Fruit fly (Drosophila melanogaster) whole organism, embryonic: ENCODE measurements around the gene Rab40.

Experiments
- CG11085 ChIP-seq: fragments of 200-800 bp; sonication (Bioruptor generic); IDR thresholded peaks from 2 replicates; pipeline ENCODE4 v1.3.6; 2022; ENCODE audit warnings: missing biosample characterization, missing genetic modification characterization
- CG13894 ChIP-seq: fragments of 200-800 bp; sonication (Bioruptor generic); optimal IDR thresholded peaks from 3 replicates; lab custom pipeline; 2018; ENCODE audit warnings: missing biosample characterization, mild to moderate bottlenecking, missing genetic modification characterization, moderate library complexity
- CG16863 ChIP-seq: fragments of 200-800 bp; sonication (Bioruptor generic); optimal IDR thresholded peaks from 3 replicates; lab custom pipeline; 2016; ENCODE audit warnings: missing biosample characterization, missing genetic modification characterization
- CG3163 ChIP-seq: fragments of 200-800 bp; sonication (Bioruptor generic); optimal IDR thresholded peaks from 3 replicates; lab custom pipeline; 2016; ENCODE audit warnings: missing biosample characterization, missing genetic modification characterization
- CG32532 ChIP-seq: fragments of 200-800 bp; sonication (Bioruptor generic); IDR thresholded peaks from 2 replicates; pipeline ENCODE4 v1.3.6; 2022; ENCODE audit warnings: missing biosample characterization, missing genetic modification characterization
- CG32772 ChIP-seq: fragments of 200-800 bp; sonication (Bioruptor generic); IDR thresholded peaks from 2 replicates; pipeline ENCODE4 v1.3.6; 2022; ENCODE audit warnings: missing biosample characterization, missing genetic modification characterization
- CG34376 ChIP-seq: fragments of 200-800 bp; sonication (Bioruptor generic); optimal IDR thresholded peaks from 2 replicates; lab custom pipeline; 2018; ENCODE audit warnings: missing biosample characterization, mild to moderate bottlenecking, missing genetic modification characterization
- CG3726 ChIP-seq: fragments of 200-800 bp; sonication (Bioruptor generic); IDR thresholded peaks from 3 replicates; pipeline ENCODE4, ENCODE4 v1.3.6; 2022; ENCODE audit warnings: missing biosample characterization, missing genetic modification characterization
- CG3995 ChIP-seq: fragments of 200-800 bp; sonication (Bioruptor generic); optimal IDR thresholded peaks from 3 replicates; lab custom pipeline; 2016; ENCODE audit warnings: missing biosample characterization, missing genetic modification characterization
- CG4707 ChIP-seq: fragments of 200-800 bp; sonication (Bioruptor generic); optimal IDR thresholded peaks from 2 replicates; lab custom pipeline; 2018; ENCODE audit warnings: missing biosample characterization, mild to moderate bottlenecking, missing genetic modification characterization, moderate library complexity
- CG6272 ChIP-seq: fragments of 200-800 bp; sonication (Bioruptor generic); IDR thresholded peaks from 2 replicates; pipeline ENCODE4 v1.3.6; 2022; ENCODE audit warnings: missing biosample characterization, missing genetic modification characterization
- CG6689 ChIP-seq: fragments of 200-800 bp; sonication (Bioruptor generic); IDR thresholded peaks from 2 replicates; pipeline ENCODE4 v1.3.6; 2022; ENCODE audit warnings: missing biosample characterization, missing genetic modification characterization
- CG7357 ChIP-seq: fragments of 200-800 bp; sonication (Bioruptor generic); IDR thresholded peaks from 3 replicates; pipeline ENCODE4 v1.3.6; 2022; ENCODE audit warnings: missing biosample characterization, missing genetic modification characterization
- CG7839 ChIP-seq: fragments of 200-800 bp; sonication (Bioruptor generic); optimal IDR thresholded peaks from 3 replicates; lab custom pipeline; 2018; ENCODE audit warnings: missing biosample characterization, mild to moderate bottlenecking, missing genetic modification characterization, moderate library complexity
- CTCF ChIP-seq: fragments of 200-800 bp; sonication (Bioruptor generic); optimal IDR thresholded peaks from 2 replicates; lab custom pipeline; 2017; ENCODE audit warnings: missing biosample characterization, mild to moderate bottlenecking, missing genetic modification characterization, moderate library complexity
- Dbx ChIP-seq: fragments of 200-800 bp; sonication (Bioruptor generic); IDR thresholded peaks from 3 replicates; pipeline ENCODE4 v1.3.6; 2022; ENCODE audit warnings: missing biosample characterization, missing genetic modification characterization
- Dp ChIP-seq: fragments of 200-800 bp; sonication (Bioruptor generic); optimal IDR thresholded peaks from 2 replicates; lab custom pipeline; 2018; ENCODE audit warnings: missing biosample characterization, mild to moderate bottlenecking, missing genetic modification characterization, moderate library complexity
- Dref ChIP-seq: fragments of 200-800 bp; sonication (Bioruptor generic); IDR thresholded peaks from 2 replicates; pipeline ENCODE4 v1.3.6; 2022; ENCODE audit warnings: missing biosample characterization, missing genetic modification characterization
- E2f1 ChIP-seq: fragments of 200-800 bp; sonication (Bioruptor generic); IDR thresholded peaks from 2 replicates; pipeline ENCODE4 v1.3.6; 2022; ENCODE audit warnings: missing biosample characterization, missing genetic modification characterization
- GATAe ChIP-seq: fragments of 200-800 bp; sonication (Bioruptor generic); conservative IDR thresholded peaks from 2 replicates; pipeline ENCODE4 v1.3.6; 2022; ENCODE audit warnings: missing biosample characterization, missing genetic modification characterization
- Gsc ChIP-seq: fragments of 200-800 bp; sonication (Bioruptor generic); IDR thresholded peaks from 2 replicates; pipeline ENCODE4 v1.3.6; 2022; ENCODE audit warnings: missing biosample characterization, missing genetic modification characterization
- Gug ChIP-seq: fragments of 200-800 bp; sonication (Bioruptor generic); IDR thresholded peaks from 4 replicates; pipeline ENCODE4 v1.3.6; 2022; ENCODE audit warnings: missing biosample characterization, missing genetic modification characterization
- HHEX ChIP-seq: fragments of 200-800 bp; sonication (Bioruptor generic); optimal IDR thresholded peaks from 3 replicates; lab custom pipeline; 2017; ENCODE audit warnings: missing biosample characterization, mild to moderate bottlenecking, missing genetic modification characterization, missing genetic modification reagents
- HmgD ChIP-seq: fragments of 200-800 bp; sonication (Bioruptor generic); optimal IDR thresholded peaks from 3 replicates; lab custom pipeline; 2016; ENCODE audit warnings: missing biosample characterization, missing genetic modification characterization
- HmgZ ChIP-seq: fragments of 200-800 bp; sonication (Bioruptor generic); optimal IDR thresholded peaks from 2 replicates; lab custom pipeline; 2018; ENCODE audit warnings: missing biosample characterization, mild to moderate bottlenecking, missing genetic modification characterization
- Hmx ChIP-seq: fragments of 200-800 bp; sonication (Bioruptor generic); optimal IDR thresholded peaks from 2 replicates; lab custom pipeline; 2016; ENCODE audit warnings: missing biosample characterization, missing genetic modification characterization
- Med ChIP-seq: fragments of 200-800 bp; sonication (Bioruptor generic); peaks from one replicate; lab custom pipeline; 2016; ENCODE audit warnings: missing biosample characterization, missing genetic modification characterization, mild to moderate bottlenecking, inconsistent platforms, moderate library complexity
- Neu2 ChIP-seq: fragments of 200-800 bp; sonication (Bioruptor generic); optimal IDR thresholded peaks from 3 replicates; lab custom pipeline; 2016; ENCODE audit warnings: missing biosample characterization, missing genetic modification characterization, borderline replicate concordance
- Nf-YC ChIP-seq: fragments of 200-800 bp; optimal IDR thresholded peaks from 3 replicates; lab custom pipeline; 2019; ENCODE audit warnings: missing biosample characterization, mild to moderate bottlenecking, missing genetic modification characterization, moderate library complexity
- Oaz ChIP-seq: fragments of 200-800 bp; sonication (Bioruptor generic); IDR thresholded peaks from 2 replicates; pipeline ENCODE4 v1.3.6; 2022; ENCODE audit warnings: missing biosample characterization, missing genetic modification characterization
- Opbp ChIP-seq: fragments of 200-800 bp; sonication (Bioruptor generic); IDR thresholded peaks from 3 replicates; pipeline ENCODE4 v1.3.6; 2022; ENCODE audit warnings: missing biosample characterization, missing genetic modification characterization; ENCODE audit not compliant: partially characterized antibody
- PHDP ChIP-seq: fragments of 200-800 bp; sonication (Bioruptor generic); optimal IDR thresholded peaks from 3 replicates; lab custom pipeline; 2018; ENCODE audit warnings: missing biosample characterization, mild to moderate bottlenecking, missing genetic modification characterization, moderate library complexity
- Pdp1 ChIP-seq, 2 experiments: fragments of 200-800 bp; sonication (Bioruptor generic); optimal IDR thresholded peaks; 3 replicates each; lab custom pipeline; 2016; ENCODE audit warnings: missing biosample characterization in 2 of 2, missing genetic modification characterization in 2 of 2, mild to moderate bottlenecking in 1 of 2, moderate library complexity in 1 of 2
- aop ChIP-seq: fragments of 200-800 bp; sonication (Bioruptor generic); IDR thresholded peaks from 2 replicates; pipeline ENCODE4 v1.3.6; 2022; ENCODE audit warnings: missing biosample characterization, missing genetic modification characterization
- ap ChIP-seq: fragments of 200-800 bp; sonication (Bioruptor generic); IDR thresholded peaks from 2 replicates; pipeline ENCODE4 v1.3.6; 2022; ENCODE audit warnings: missing biosample characterization, missing genetic modification characterization
- btn ChIP-seq: fragments of 200-800 bp; sonication (Bioruptor generic); optimal IDR thresholded peaks from 2 replicates; lab custom pipeline; 2016; ENCODE audit warnings: missing biosample characterization, missing genetic modification characterization
- chn ChIP-seq: fragments of 200-800 bp; sonication (Bioruptor generic); optimal IDR thresholded peaks from 2 replicates; lab custom pipeline; 2016; ENCODE audit warnings: missing biosample characterization, missing genetic modification characterization
- eyg ChIP-seq: fragments of 200-800 bp; sonication (Bioruptor generic); optimal IDR thresholded peaks from 3 replicates; lab custom pipeline; 2016; ENCODE audit warnings: missing biosample characterization, missing genetic modification characterization
- fu2 ChIP-seq: fragments of 200-800 bp; sonication (Bioruptor generic); optimal IDR thresholded peaks from 2 replicates; lab custom pipeline; 2016; ENCODE audit warnings: missing biosample characterization, missing genetic modification characterization
- ken ChIP-seq: fragments of 200-800 bp; sonication (Bioruptor generic); IDR thresholded peaks from 3 replicates; pipeline ENCODE4 v1.3.6; 2022; ENCODE audit warnings: missing biosample characterization, missing genetic modification characterization
- lab ChIP-seq: fragments of 200-800 bp; sonication (Bioruptor generic); optimal IDR thresholded peaks from 3 replicates; lab custom pipeline; 2017; ENCODE audit warnings: missing biosample characterization, missing genetic modification characterization, mild to moderate bottlenecking, moderate library complexity, missing genetic modification reagents
- lbe ChIP-seq: fragments of 200-800 bp; sonication (Bioruptor generic); optimal IDR thresholded peaks from 2 replicates; lab custom pipeline; 2016; ENCODE audit warnings: missing biosample characterization, mild to moderate bottlenecking, missing genetic modification characterization
- org-1 ChIP-seq: fragments of 200-800 bp; sonication (Bioruptor generic); optimal IDR thresholded peaks from 2 replicates; lab custom pipeline; 2017; ENCODE audit warnings: missing biosample characterization, missing genetic modification characterization
- prd ChIP-seq, 3 experiments: fragments of >200 bp in 2 of 3; fragments of 200-800 bp in 1 of 3; sonication (Bioruptor generic) in 1 of 3; optimal IDR thresholded peaks in 2 of 3; IDR thresholded peaks in 1 of 3; 2 replicates in 2 of 3; 3 replicates in 1 of 3; pipeline versions ENCODE4 v1.3.6 to Lab custom; 2017 to 2022; ENCODE audit warnings: missing biosample characterization in 1 of 3, missing genetic modification characterization in 1 of 3
- sd ChIP-seq: fragments of 200-800 bp; sonication (Bioruptor generic); optimal IDR thresholded peaks from 3 replicates; lab custom pipeline; 2018; ENCODE audit warnings: missing biosample characterization, mild to moderate bottlenecking, missing genetic modification characterization, moderate library complexity
- stc ChIP-seq: fragments of 200-800 bp; sonication (Bioruptor generic); IDR thresholded peaks from 2 replicates; pipeline ENCODE4 v1.3.6; 2022; ENCODE audit warnings: missing biosample characterization, missing genetic modification characterization
- sug ChIP-seq: fragments of 200-800 bp; optimal IDR thresholded peaks from 2 replicates; lab custom pipeline; 2019; ENCODE audit warnings: missing biosample characterization, mild to moderate bottlenecking, missing genetic modification characterization, moderate library complexity
- tup ChIP-seq: fragments of 200-800 bp; sonication (Bioruptor generic); optimal IDR thresholded peaks from 2 replicates; lab custom pipeline; 2016; ENCODE audit warnings: missing biosample characterization, mild to moderate bottlenecking, missing genetic modification characterization, moderate library complexity
- twi ChIP-seq: fragments of 200-800 bp; optimal IDR thresholded peaks from 2 replicates; lab custom pipeline; 2019; ENCODE audit warnings: missing biosample characterization, mild to moderate bottlenecking, missing genetic modification characterization, moderate library complexity
- unpg ChIP-seq: fragments of 200-800 bp; sonication (Bioruptor generic); optimal IDR thresholded peaks from 3 replicates; lab custom pipeline; 2018; ENCODE audit warnings: missing biosample characterization, mild to moderate bottlenecking, missing genetic modification characterization, moderate library complexity
- zfh1 ChIP-seq: fragments of 200-800 bp; sonication (Bioruptor generic); IDR thresholded peaks from 3 replicates; pipeline ENCODE4 v1.3.6; 2022; ENCODE audit warnings: missing biosample characterization, missing genetic modification characterization

Gene Rab40

DNA sequence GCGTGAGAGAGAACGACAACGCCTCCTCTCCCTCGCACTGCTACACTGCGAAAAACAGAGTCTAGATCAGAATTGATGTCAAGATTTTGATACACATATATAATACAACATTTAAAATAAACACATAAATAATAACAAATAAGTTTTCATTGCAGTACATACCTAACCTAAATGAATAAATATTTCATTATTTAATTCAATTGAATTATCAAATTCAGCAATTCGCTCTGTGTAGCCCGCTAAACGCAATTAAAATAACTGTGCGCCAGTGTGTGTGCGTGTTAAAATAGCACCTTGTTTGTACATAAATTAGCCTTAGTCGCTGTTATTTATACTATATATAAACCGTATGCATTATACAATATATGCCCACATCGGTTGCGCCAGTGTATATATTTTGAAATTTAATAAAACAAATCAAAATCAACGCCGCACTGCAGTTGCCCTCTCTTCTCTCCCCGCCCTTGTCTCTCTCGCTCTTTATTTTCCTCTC is 9.4 kb upstream of the Rab40 start (continued):
- TF ChIP-seq sd (tag; lab: Kevin White, UChicago) = peak; percentile 96
- peak; percentile 98 for TF ChIP-seq CG7839
- TF ChIP-seq CG4707 (GFP tag; lab: Kevin White, UChicago) = peak; percentile 62
- peak; percentile 94 for TF ChIP-seq sug
- no peak for TF ChIP-seq btn (GFP tag; lab: Kevin White, UChicago)
- TF ChIP-seq CG13894 (tag; lab: Kevin White, UChicago) = peak; percentile 95
- TF ChIP-seq CG34376 (GFP tag; lab: Kevin White, UChicago) = peak; percentile 92
- TF ChIP-seq CG3726 (GFP tag; lab: Robert Waterston, UW) = peak; percentile 88
- no peak for TF ChIP-seq Dp (GFP tag; lab: Kevin White, UChicago)
- no peak for TF ChIP-seq eyg (GFP tag; lab: Kevin White, UChicago)
- TF ChIP-seq lbe (GFP tag; lab: Kevin White, UChicago) = peak; percentile 94
- TF ChIP-seq CG11085 (GFP tag; lab: Robert Waterston, UW) = peak; percentile 89
- peak; percentile 91 for TF ChIP-seq org-1
- TF ChIP-seq Gsc (GFP tag; lab: Robert Waterston, UW) = no peak; the same call in 1 of the 2 replicates
- TF ChIP-seq chn = peak; percentile 66
- peak; percentile 93 for TF ChIP-seq CG6689
- peak; percentile 93 for TF ChIP-seq Med (GFP tag; lab: Kevin White, UChicago)
- peak; percentile 96 for TF ChIP-seq HmgZ
- peak; percentile 90 for TF ChIP-seq stc (GFP tag; lab: Robert Waterston, UW)
- peak; percentile 79; the same call in 1 of the 2 replicates for TF ChIP-seq GATAe
- TF ChIP-seq Dbx (GFP tag; lab: Robert Waterston, UW) = peak; percentile 97
- peak; percentile 88 for TF ChIP-seq ken (GFP tag; lab: Robert Waterston, UW)
- TF ChIP-seq fu2 (GFP tag; lab: Kevin White, UChicago) = peak; percentile 55
- no peak for TF ChIP-seq Neu2 (GFP tag; lab: Kevin White, UChicago)
- TF ChIP-seq Gug (GFP tag; lab: Robert Waterston, UW) = peak; percentile 82
- peak; percentile 94 for TF ChIP-seq zfh1 (GFP tag; lab: Robert Waterston, UW)
- peak; percentile 94 for TF ChIP-seq unpg (GFP tag; lab: Kevin White, UChicago)
- TF ChIP-seq CG16863 (GFP tag; lab: Kevin White, UChicago) = peak; percentile 46
- TF ChIP-seq Dref (GFP tag; lab: Robert Waterston, UW) = no peak
- TF ChIP-seq lab (GFP tag; lab: Kevin White, UChicago) = peak; percentile 97
- TF ChIP-seq PHDP (tag; lab: Kevin White, UChicago) = peak; percentile 96
- TF ChIP-seq aop (GFP tag; lab: Robert Waterston, UW) = no peak
- peak; percentile 87 for TF ChIP-seq Nf-YC (tag; lab: Kevin White, UChicago)
- TF ChIP-seq CTCF (GFP tag; lab: Kevin White, UChicago) = peak; percentile 56
- peak; percentile 76 for TF ChIP-seq Hmx (GFP tag; lab: Kevin White, UChicago)
- peak; percentile 88 for TF ChIP-seq ap (GFP tag; lab: Robert Waterston, UW)
- TF ChIP-seq tup (GFP tag; lab: Kevin White, UChicago) = peak; percentile 77
- TF ChIP-seq HHEX = peak; percentile 95
- TF ChIP-seq HmgD (GFP tag; lab: Kevin White, UChicago) = no peak
- TF ChIP-seq CG3995 (GFP tag; lab: Kevin White, UChicago) = peak; percentile 72
- peak; percentile 84 for TF ChIP-seq CG6272
- TF ChIP-seq Oaz (GFP tag; lab: Robert Waterston, UW) = peak; percentile 95
- TF ChIP-seq twi (tag; lab: Kevin White, UChicago) = peak; percentile 81
- peak; percentile 94 for TF ChIP-seq E2f1 (GFP tag; lab: Robert Waterston, UW)
- peak; percentile 70 to 81 for TF ChIP-seq Pdp1 (GFP tag; optimal IDR thresholded peaks at IDR 0.05; lab: Kevin White, UChicago)
- no peak for TF ChIP-seq CG3163
- TF ChIP-seq CG32772 = peak; percentile 94
- peak; percentile 98 for TF ChIP-seq CG32532 (GFP tag; lab: Robert Waterston, UW)
- no peak for TF ChIP-seq prd (optimal IDR thresholded peaks at IDR 0.05; lab: Kevin White, UChicago)
- TF ChIP-seq prd (GFP tag; IDR thresholded peaks at IDR 0.05; lab: Robert Waterston, UW) = peak; percentile 96
- peak; percentile 89 for TF ChIP-seq CG7357 (GFP tag; lab: Robert Waterston, UW)
- no peak for TF ChIP-seq Opbp
